Worm (Caenorhabditis elegans) whole organism, early embryonic: Measurements from ENCODE around the gene kvs-3.

Experiments used
- B0310.2 ChIP-seq: sonication (generic microtip); optimal IDR thresholded peaks from 2 replicates; lab custom pipeline; 2016; ENCODE audit warnings: mild to moderate bottlenecking, missing genetic modification characterization, missing compliant biosample characterization
- F13C5.2 ChIP-seq: sonication (generic microtip); optimal IDR thresholded peaks from 2 replicates; lab custom pipeline; 2017; ENCODE audit warnings: mild to moderate bottlenecking, missing genetic modification characterization, inconsistent platforms, missing compliant biosample characterization
- aly-1 ChIP-seq: sonication (generic microtip); optimal IDR thresholded peaks from 2 replicates; lab custom pipeline; 2016; ENCODE audit warnings: missing genetic modification characterization, missing compliant biosample characterization
- ama-1 ChIP-seq: fragments of 150-350 bp; optimal IDR thresholded peaks from 2 replicates; lab custom pipeline; 2014
- ceh-13 ChIP-seq: fragments of 200-800 bp; sonication (Bioruptor generic); optimal IDR thresholded peaks from 2 replicates; lab custom pipeline; 2018; ENCODE audit warnings: mild to moderate bottlenecking, missing genetic modification characterization, missing compliant biosample characterization
- ceh-36 ChIP-seq: sonication (generic microtip); optimal IDR thresholded peaks from 2 replicates; lab custom pipeline; 2016; ENCODE audit warnings: missing genetic modification characterization, inconsistent platforms, missing compliant biosample characterization
- ets-7 ChIP-seq: sonication (generic microtip); optimal IDR thresholded peaks from 2 replicates; lab custom pipeline; 2016; ENCODE audit warnings: missing genotype, missing genetic modification characterization, missing compliant biosample characterization
- flt-1 ChIP-seq: fragments of 200-800 bp; sonication (Bioruptor generic); IDR thresholded peaks from 2 replicates; pipeline ENCODE4 v1.3.6; 2022; ENCODE audit warnings: missing genetic modification characterization, missing compliant biosample characterization
- hmbx-1 ChIP-seq: sonication (generic microtip); optimal IDR thresholded peaks from 2 replicates; lab custom pipeline; 2016; ENCODE audit warnings: mild to moderate bottlenecking, missing genetic modification characterization, missing compliant biosample characterization
- hmg-4 ChIP-seq: fragments of 200-800 bp; sonication (Bioruptor generic); optimal IDR thresholded peaks from 2 replicates; lab custom pipeline; 2018; ENCODE audit warnings: mild to moderate bottlenecking, missing genetic modification characterization, missing compliant biosample characterization
- hnd-1 ChIP-seq: sonication (generic microtip); optimal IDR thresholded peaks from 2 replicates; lab custom pipeline; 2016; ENCODE audit warnings: missing genetic modification characterization, missing compliant biosample characterization
- pes-1 ChIP-seq: fragments of 200-800 bp; sonication (Bioruptor generic); IDR thresholded peaks from 2 replicates; pipeline ENCODE4 v1.3.6; 2022; ENCODE audit warnings: missing genetic modification reagents, missing genetic modification characterization, missing compliant biosample characterization
- scrt-1 ChIP-seq: fragments of 200-800 bp; sonication (Bioruptor generic); IDR thresholded peaks from 2 replicates; pipeline ENCODE4 v1.3.6; 2022; ENCODE audit warnings: missing genetic modification characterization, missing compliant biosample characterization
- sea-1 ChIP-seq: fragments of 200-800 bp; sonication (Bioruptor generic); conservative IDR thresholded peaks from 2 replicates; pipeline ENCODE4 v1.3.6; 2022; ENCODE audit warnings: missing genetic modification characterization, missing compliant biosample characterization
- tbx-11 ChIP-seq: fragments of 200-800 bp; sonication (Bioruptor generic); IDR thresholded peaks from 2 replicates; pipeline ENCODE4 v1.3.6; 2022; ENCODE audit warnings: missing genetic modification characterization, missing compliant biosample characterization
- tbx-37 ChIP-seq: fragments of 200-800 bp; sonication (Bioruptor generic); conservative IDR thresholded peaks from 2 replicates; pipeline ENCODE4 v1.3.6; 2022; ENCODE audit warnings: missing genetic modification reagents, missing genetic modification characterization, missing compliant biosample characterization
- tra-4 ChIP-seq: sonication (generic microtip); optimal IDR thresholded peaks from 2 replicates; lab custom pipeline; 2017; ENCODE audit warnings: missing genetic modification characterization, missing compliant biosample characterization

kvs-3 gene

ce11 chrV:9318046-9318445, at the start of gene kvs-3:
Gene kvs-3 (plus strand): TSS chrV:9318311.
- TF ChIP-seq F13C5.2 (tag; lab: Kevin White, UChicago) (no peak), pes-1 (GFP tag; lab: Robert Waterston, UW) (peak; percentile 68), tbx-11 (peak; percentile 49; the same call in 1 of the 2 replicates), flt-1 (GFP tag; lab: Robert Waterston, UW) (0 out of 2 replicates have a peak, but pooled peaks have one; percentile 18)

ce11 chrV:9270442-9270841, 47.7 kb upstream of the kvs-3 start:
- TF ChIP-seq tra-4 (tag; lab: Kevin White, UChicago) (no peak), pes-1 (GFP tag; lab: Robert Waterston, UW) (no peak), hmbx-1 (tag; lab: Kevin White, UChicago) (no peak), F13C5.2 (tag; lab: Kevin White, UChicago) (no peak), aly-1 (no peak), tbx-37 (GFP tag; lab: Robert Waterston, UW) (no peak)

DNA sequence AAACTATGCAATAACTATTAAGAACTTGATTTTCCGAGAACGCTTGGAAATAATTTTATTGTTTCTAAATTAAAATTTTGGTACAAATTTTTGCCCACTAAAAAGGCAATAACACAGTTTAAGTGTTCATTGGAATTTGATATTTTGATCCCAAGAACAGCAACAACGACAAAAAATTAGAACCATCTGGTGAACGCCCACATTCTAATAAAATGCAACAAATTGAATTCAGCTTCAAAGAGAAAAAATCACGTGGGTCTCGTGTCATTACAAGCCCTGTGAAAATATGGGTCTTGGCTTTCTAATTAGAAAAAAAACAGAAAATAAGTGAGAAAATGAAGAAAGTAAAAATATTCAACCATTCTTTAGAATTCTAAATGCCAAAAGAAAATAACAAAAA, 46.3 kb upstream of the kvs-3 start:
- TF ChIP-seq F13C5.2 (tag; lab: Kevin White, UChicago) (no peak), hmbx-1 (tag; lab: Kevin White, UChicago) (no peak), ceh-36 (tag; lab: Kevin White, UChicago) (no peak), tbx-37 (GFP tag; lab: Robert Waterston, UW) (no peak), ets-7 (tag; lab: Kevin White, UChicago) (no peak), tbx-11 (no peak), hmg-4 (no peak), sea-1 (GFP tag; lab: Robert Waterston, UW) (no peak), hnd-1 (tag; lab: Kevin White, UChicago) (no peak), aly-1 (no peak), ceh-13 (GFP tag; lab: Kevin White, UChicago) (no peak), scrt-1 (no peak)

DNA sequence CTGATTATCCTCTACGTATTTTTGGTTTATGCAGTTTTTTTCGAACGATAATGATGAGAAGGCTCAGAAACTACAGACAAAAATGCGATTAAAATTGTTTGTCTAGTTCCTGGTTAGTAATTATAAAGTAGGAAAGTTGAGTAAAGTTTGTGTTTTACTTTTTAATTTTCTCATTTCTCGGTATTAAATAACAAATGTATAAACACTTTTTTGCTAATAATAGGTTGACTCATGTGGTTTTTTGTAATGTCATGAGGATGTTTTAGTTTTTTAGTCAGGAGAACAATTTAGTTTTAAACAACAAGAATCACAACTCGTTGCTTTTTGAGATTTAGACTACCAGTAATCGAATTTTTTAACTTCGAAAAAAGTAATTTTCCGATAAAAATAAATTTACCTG, 45.5 kb upstream of the kvs-3 start:
- no peak for TF ChIP-seq B0310.2
- no peak for TF ChIP-seq pes-1 (GFP tag; lab: Robert Waterston, UW)
- no peak for TF ChIP-seq ceh-36 (tag; lab: Kevin White, UChicago)
- no peak for TF ChIP-seq aly-1
- no peak for TF ChIP-seq ama-1 (lab: Kevin White, UChicago)
- TF ChIP-seq tbx-37 (GFP tag; lab: Robert Waterston, UW) = no peak
- TF ChIP-seq hnd-1 (tag; lab: Kevin White, UChicago) = no peak
- no peak for TF ChIP-seq tbx-11
- TF ChIP-seq ceh-13 (GFP tag; lab: Kevin White, UChicago) = no peak
- TF ChIP-seq sea-1 (GFP tag; lab: Robert Waterston, UW) = no peak
- no peak for TF ChIP-seq hmg-4
- no peak for TF ChIP-seq flt-1 (GFP tag; lab: Robert Waterston, UW)
- no peak for TF ChIP-seq hmbx-1 (tag; lab: Kevin White, UChicago)
- no peak for TF ChIP-seq scrt-1
- no peak for TF ChIP-seq F13C5.2 (tag; lab: Kevin White, UChicago)
- no peak for TF ChIP-seq tra-4 (tag; lab: Kevin White, UChicago)

ce11 chrV:9273587-9273986, 44.5 kb upstream of the kvs-3 start:
- no peak for TF ChIP-seq ama-1 (lab: Kevin White, UChicago)
- TF ChIP-seq hmg-4 = peak; percentile 69

DNA sequence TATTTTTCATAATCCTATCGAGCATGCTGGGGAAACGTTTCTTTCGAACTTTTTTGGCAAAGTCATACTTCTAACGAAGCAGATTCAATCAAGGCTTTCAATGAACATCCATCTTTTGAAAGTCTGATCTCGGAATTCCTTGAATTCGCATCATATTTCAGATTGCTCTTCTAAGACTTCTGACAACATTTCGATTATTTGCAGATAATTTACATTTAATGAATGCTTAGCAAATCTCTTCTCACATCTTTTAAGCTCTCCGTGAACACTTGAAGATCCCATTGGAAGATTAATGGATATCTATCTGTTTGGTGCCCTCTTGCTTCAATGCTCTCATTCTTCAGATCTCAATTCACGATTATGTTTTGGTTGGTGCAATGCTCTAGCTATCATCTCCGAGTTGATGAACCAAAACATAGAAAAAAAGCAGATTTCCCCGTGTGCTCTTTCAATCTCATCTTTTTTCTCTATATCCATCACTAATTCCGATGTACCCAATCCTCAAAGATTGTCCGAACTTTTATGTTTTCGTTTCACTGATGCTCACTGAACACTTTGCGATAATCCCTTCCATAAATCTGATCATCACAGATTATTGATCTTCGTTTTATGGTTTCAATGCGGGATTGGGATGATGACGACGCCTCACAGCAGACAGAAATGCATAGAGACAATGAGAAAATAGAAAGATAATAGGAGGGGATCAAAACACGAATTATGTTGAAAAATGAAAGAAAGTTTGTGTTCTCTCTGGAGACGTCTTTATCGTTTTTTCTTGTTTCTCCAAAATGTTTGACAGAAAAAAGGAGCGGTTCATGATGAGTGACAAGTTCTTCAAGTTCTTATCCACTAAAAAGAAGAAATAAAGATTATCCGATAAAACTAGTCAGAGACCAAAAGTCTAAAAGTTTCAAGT, 43.7 kb upstream of the kvs-3 start:
- TF ChIP-seq ets-7 (tag; lab: Kevin White, UChicago) (no peak), F13C5.2 (tag; lab: Kevin White, UChicago) (no peak), hmg-4 (no peak), ama-1 (lab: Kevin White, UChicago) (no peak), scrt-1 (no peak), ceh-13 (GFP tag; lab: Kevin White, UChicago) (no peak), tra-4 (tag; lab: Kevin White, UChicago) (no peak)

DNA sequence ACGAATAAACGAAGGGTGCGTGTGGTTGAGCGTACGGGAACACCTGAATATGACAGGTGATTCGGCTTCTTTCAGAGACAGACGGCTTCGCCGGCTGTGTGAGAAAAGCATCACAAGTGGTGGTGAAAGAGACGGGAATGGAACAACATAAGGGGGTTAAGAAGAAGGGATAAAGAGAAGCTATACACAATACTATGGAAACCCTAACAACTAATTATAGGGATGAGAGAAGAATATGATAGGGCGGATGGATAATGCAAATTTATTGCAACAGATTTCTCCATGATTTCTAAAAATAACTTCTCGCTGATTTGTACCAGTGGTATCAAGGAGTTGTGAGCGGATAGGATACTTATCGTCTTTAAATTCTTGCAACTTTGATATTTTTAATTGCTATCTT, 36.0 kb upstream of the kvs-3 start, which contains the start of gene hlh-10:
Gene hlh-10, minus strand, starts transcription at position 101 of the 400 bp plus-strand sequence.
- TF ChIP-seq tra-4 (tag; lab: Kevin White, UChicago) = no peak
- TF ChIP-seq tbx-37 (GFP tag; lab: Robert Waterston, UW) = no peak
- TF ChIP-seq flt-1 (GFP tag; lab: Robert Waterston, UW) = no peak
- no peak for TF ChIP-seq tbx-11
- no peak for TF ChIP-seq hnd-1 (tag; lab: Kevin White, UChicago)
- TF ChIP-seq ama-1 (lab: Kevin White, UChicago) = no peak
- no peak for TF ChIP-seq ets-7 (tag; lab: Kevin White, UChicago)
- no peak for TF ChIP-seq ceh-36 (tag; lab: Kevin White, UChicago)
- no peak for TF ChIP-seq aly-1
- TF ChIP-seq B0310.2 = no peak
- no peak for TF ChIP-seq F13C5.2 (tag; lab: Kevin White, UChicago)
- no peak for TF ChIP-seq hmg-4
- no peak for TF ChIP-seq ceh-13 (GFP tag; lab: Kevin White, UChicago)
- TF ChIP-seq scrt-1 = no peak
- no peak for TF ChIP-seq hmbx-1 (tag; lab: Kevin White, UChicago)
- TF ChIP-seq sea-1 (GFP tag; lab: Robert Waterston, UW) = no peak
- TF ChIP-seq pes-1 (GFP tag; lab: Robert Waterston, UW) = no peak

DNA sequence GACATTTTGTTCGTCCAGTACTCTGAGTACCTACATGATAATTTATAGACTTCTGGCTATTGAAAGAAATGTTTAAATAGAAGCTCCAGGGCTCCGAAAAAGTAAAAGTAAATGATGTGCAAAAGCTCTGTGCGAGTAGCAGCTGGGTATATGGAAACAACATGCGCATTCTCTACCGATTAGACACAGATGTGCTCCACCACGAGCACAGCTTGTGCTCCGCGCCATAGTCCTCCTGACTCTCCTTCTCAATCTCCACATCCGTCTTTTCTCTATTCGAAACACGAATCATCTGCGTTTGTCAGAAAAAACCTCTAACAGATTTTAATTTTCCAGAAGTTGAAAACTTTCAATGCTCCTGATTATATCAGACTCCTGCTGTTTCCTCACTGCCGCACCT, 34.7 kb upstream of the kvs-3 start:
- TF ChIP-seq aly-1 (no peak), ets-7 (tag; lab: Kevin White, UChicago) (no peak), hmg-4 (no peak), pes-1 (GFP tag; lab: Robert Waterston, UW) (no peak)
